Worm (Caenorhabditis elegans) whole organism, mixed stage, embryonic: ENCODE measurements around the gene acl-3.

ENCODE experiments used
- M03D4.4 ChIP-seq: sonication (generic microtip); optimal IDR thresholded peaks from 2 replicates; lab custom pipeline; 2017; ENCODE audit warnings: mild to moderate bottlenecking, missing genetic modification characterization, missing compliant biosample characterization
- bed-3 ChIP-seq: fragments of 200-800 bp; sonication (Bioruptor generic); optimal IDR thresholded peaks from 3 replicates; lab custom pipeline; 2018; ENCODE audit warnings: mild to moderate bottlenecking, missing genetic modification characterization, moderate library complexity, missing compliant biosample characterization
- ceh-39 ChIP-seq: fragments of 150-350 bp; optimal IDR thresholded peaks from 2 replicates; lab custom pipeline; 2014; ENCODE audit warnings: missing biosample characterization, missing genetic modification characterization
- ceh-43 ChIP-seq: fragments of 200-800 bp; sonication (Bioruptor generic); optimal IDR thresholded peaks from 2 replicates; lab custom pipeline; 2018; ENCODE audit warnings: mild to moderate bottlenecking, missing genetic modification characterization, moderate library complexity, missing compliant biosample characterization
- ceh-83 ChIP-seq: fragments of 200-800 bp; sonication (Bioruptor generic); optimal IDR thresholded peaks from 2 replicates; lab custom pipeline; 2018; ENCODE audit warnings: mild to moderate bottlenecking, missing genetic modification characterization, missing compliant biosample characterization
- ces-1 ChIP-seq: fragments of 150-350 bp; optimal IDR thresholded peaks from 2 replicates; lab custom pipeline; 2014; ENCODE audit warnings: missing biosample characterization, missing genetic modification reagents, missing genetic modification characterization
- cnd-1 ChIP-seq: fragments of 200-800 bp; sonication (Bioruptor generic); optimal IDR thresholded peaks from 2 replicates; lab custom pipeline; 2018; ENCODE audit warnings: mild to moderate bottlenecking, missing genetic modification characterization, missing compliant biosample characterization
- drap-1 ChIP-seq: fragments of 200-800 bp; sonication (Bioruptor generic); optimal IDR thresholded peaks from 3 replicates; lab custom pipeline; 2018; ENCODE audit warnings: mild to moderate bottlenecking, missing genetic modification characterization, missing compliant biosample characterization
- elt-1 ChIP-seq: sonication (generic microtip); optimal IDR thresholded peaks from 2 replicates; lab custom pipeline; 2017; ENCODE audit warnings: missing genetic modification characterization, mild to moderate bottlenecking, missing compliant biosample characterization, antibody characterized with exemption, moderate library complexity, borderline replicate concordance; ENCODE audit not compliant: insufficient read depth
- elt-3 ChIP-seq: fragments of 150-350 bp; optimal IDR thresholded peaks from 2 replicates; lab custom pipeline; 2014; ENCODE audit warnings: missing biosample characterization, missing genetic modification characterization
- flh-1 ChIP-seq: fragments of 200-800 bp; sonication (Bioruptor generic); optimal IDR thresholded peaks from 2 replicates; lab custom pipeline; 2018; ENCODE audit warnings: mild to moderate bottlenecking, missing genetic modification characterization, moderate library complexity, missing compliant biosample characterization
- ham-2 ChIP-seq: fragments of 200-800 bp; sonication (Bioruptor generic); optimal IDR thresholded peaks from 2 replicates; lab custom pipeline; 2018; ENCODE audit warnings: mild to moderate bottlenecking, missing genetic modification characterization, missing compliant biosample characterization
- hlh-1 ChIP-seq: fragments of 150-350 bp; optimal IDR thresholded peaks from 2 replicates; lab custom pipeline; 2014; ENCODE audit warnings: missing biosample characterization, missing genetic modification reagents, missing genetic modification characterization
- lin-13 ChIP-seq: fragments of 150-350 bp; optimal IDR thresholded peaks from 2 replicates; lab custom pipeline; 2014; ENCODE audit warnings: missing biosample characterization, missing genetic modification characterization
- lin-32 ChIP-seq: fragments of 200-800 bp; sonication (Bioruptor generic); optimal IDR thresholded peaks from 2 replicates; lab custom pipeline; 2018; ENCODE audit warnings: mild to moderate bottlenecking, missing genetic modification characterization, missing compliant biosample characterization
- lsy-2 ChIP-seq: fragments of 150-350 bp; optimal IDR thresholded peaks from 2 replicates; lab custom pipeline; 2014; ENCODE audit warnings: missing biosample characterization, missing genetic modification characterization
- mab-5 ChIP-seq: fragments of 150-350 bp; optimal IDR thresholded peaks from 2 replicates; lab custom pipeline; 2014; ENCODE audit warnings: missing biosample characterization, missing genetic modification characterization
- mep-1 ChIP-seq: fragments of 150-350 bp; optimal IDR thresholded peaks from 2 replicates; lab custom pipeline; 2017; ENCODE audit warnings: missing biosample characterization, missing genetic modification reagents, missing genetic modification characterization, inconsistent platforms
- mls-2 ChIP-seq: sonication (generic microtip); optimal IDR thresholded peaks from 2 replicates; lab custom pipeline; 2016; ENCODE audit warnings: mild to moderate bottlenecking, missing genetic modification characterization, moderate library complexity, missing compliant biosample characterization
- nhr-2 ChIP-seq: fragments of 150-350 bp; optimal IDR thresholded peaks from 2 replicates; lab custom pipeline; 2014; ENCODE audit warnings: missing biosample characterization, missing genetic modification characterization
- nhr-237 ChIP-seq: fragments of 150-350 bp; optimal IDR thresholded peaks from 2 replicates; lab custom pipeline; 2014; ENCODE audit warnings: missing biosample characterization, missing genetic modification characterization
- nhr-28 ChIP-seq: fragments of 150-350 bp; optimal IDR thresholded peaks from 2 replicates; lab custom pipeline; 2014; ENCODE audit warnings: missing biosample characterization, missing genetic modification characterization
- nhr-76 ChIP-seq: sonication (generic microtip); optimal IDR thresholded peaks from 2 replicates; lab custom pipeline; 2017; ENCODE audit warnings: missing biosample characterization, missing genetic modification characterization
- pha-4 ChIP-seq: fragments of 150-350 bp; optimal IDR thresholded peaks from 2 replicates; lab custom pipeline; 2018; ENCODE audit warnings: missing biosample characterization, missing genetic modification reagents, missing genetic modification characterization
- sem-2 ChIP-seq: fragments of 200-800 bp; sonication (Bioruptor generic); optimal IDR thresholded peaks from 2 replicates; lab custom pipeline; 2018; ENCODE audit warnings: mild to moderate bottlenecking, missing genetic modification characterization, missing compliant biosample characterization
- sptf-1 ChIP-seq: sonication (generic microtip); optimal IDR thresholded peaks from 2 replicates; lab custom pipeline; 2017; ENCODE audit warnings: mild to moderate bottlenecking, missing genetic modification characterization, moderate library complexity, missing compliant biosample characterization
- tbx-8 ChIP-seq: fragments of 200-800 bp; sonication (Bioruptor generic); optimal IDR thresholded peaks from 2 replicates; lab custom pipeline; 2018; ENCODE audit warnings: mild to moderate bottlenecking, missing genetic modification characterization, moderate library complexity, missing compliant biosample characterization
- unc-120 ChIP-seq: sonication (generic microtip); optimal IDR thresholded peaks from 2 replicates; lab custom pipeline; 2017; ENCODE audit warnings: missing genetic modification characterization, missing compliant biosample characterization; ENCODE audit not compliant: poor library complexity, severe bottlenecking
- unc-39 ChIP-seq: fragments of 150-350 bp; optimal IDR thresholded peaks from 2 replicates; lab custom pipeline; 2014; ENCODE audit warnings: missing biosample characterization, missing genetic modification characterization
- unc-62 ChIP-seq: fragments of 150-350 bp; optimal IDR thresholded peaks from 2 replicates; lab custom pipeline; 2014; ENCODE audit warnings: missing biosample characterization, missing genetic modification reagents, missing genetic modification characterization
- zip-8 ChIP-seq: fragments of 150-350 bp; optimal IDR thresholded peaks from 2 replicates; lab custom pipeline; 2014; ENCODE audit warnings: missing biosample characterization, missing genetic modification characterization

acl-3 gene

DNA sequence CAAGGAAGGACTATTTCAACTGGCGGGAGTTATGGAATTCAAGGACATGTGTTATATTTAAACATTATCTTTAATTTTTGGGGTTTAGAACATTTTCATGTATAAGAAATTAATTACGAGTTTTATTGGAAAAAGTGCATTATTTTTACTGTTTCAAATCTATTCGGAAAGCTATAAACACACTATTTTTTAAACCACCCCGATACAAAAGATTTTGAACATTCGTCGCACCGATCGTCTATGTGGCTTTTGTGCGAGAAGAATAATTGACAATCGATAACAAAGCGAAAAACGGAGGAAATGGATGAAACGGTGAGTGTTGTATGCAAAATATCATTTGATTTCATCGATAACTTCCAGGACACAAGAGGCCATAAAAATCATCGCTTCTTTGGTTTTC lies 13.2 kb upstream of the acl-3 start, which contains the start of gene ZK809.9:
Gene ZK809.9 (plus strand): TSS at position 301 of the 400 bp plus-strand sequence.
- TF ChIP-seq ceh-39 (tag; lab: Kevin White, UChicago) (no peak), ceh-43 (GFP tag; lab: Kevin White, UChicago) (no peak), bed-3 (GFP tag; lab: Kevin White, UChicago) (no peak), elt-1 (no peak), unc-39 (tag; lab: Kevin White, UChicago) (no peak), pha-4 (tag; lab: Kevin White, UChicago) (no peak), lin-32 (GFP tag; lab: Kevin White, UChicago) (no peak), nhr-237 (tag; lab: Kevin White, UChicago) (no peak), tbx-8 (GFP tag; lab: Kevin White, UChicago) (no peak), M03D4.4 (tag; lab: Kevin White, UChicago) (no peak), lsy-2 (no peak), elt-3 (tag; lab: Kevin White, UChicago) (no peak), sem-2 (GFP tag; lab: Kevin White, UChicago) (no peak)

DNA sequence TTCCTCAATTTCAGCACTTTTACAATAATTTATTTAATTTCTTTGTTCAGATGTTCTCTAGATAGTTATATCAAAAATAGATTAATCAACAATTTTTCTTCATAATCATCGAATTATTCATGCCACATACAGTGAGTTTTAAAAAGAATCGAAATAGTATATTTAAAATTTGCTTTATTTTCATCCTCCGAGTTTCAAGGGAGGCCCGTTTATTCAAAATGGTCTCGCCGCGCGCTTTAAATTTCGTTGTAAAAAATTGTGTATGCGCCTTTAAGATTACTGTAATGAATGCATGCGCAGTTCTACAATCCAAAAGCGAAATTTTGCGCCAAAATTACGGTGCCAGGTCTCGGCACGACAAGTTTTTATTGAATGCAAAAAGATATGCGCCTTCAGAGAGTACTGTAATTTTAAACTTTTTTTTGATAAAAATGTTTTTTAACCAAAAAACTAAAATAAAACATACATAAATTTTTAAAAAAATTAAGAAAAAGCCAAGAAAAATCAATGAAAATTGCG lies 8.0 kb upstream of the acl-3 start, which contains the start of gene ZK792.1:
Gene ZK792.1 (plus strand): TSS at position 51 of the 519 bp plus-strand sequence.
- no peak for TF ChIP-seq pha-4 (tag; lab: Kevin White, UChicago)
- no peak for TF ChIP-seq unc-62 (GFP tag; lab: Kevin White, UChicago)
- TF ChIP-seq hlh-1 (tag; lab: Kevin White, UChicago), result no peak
- no peak for TF ChIP-seq nhr-76 (tag; lab: Kevin White, UChicago)
- TF ChIP-seq zip-8, result no peak
- TF ChIP-seq bed-3 (GFP tag; lab: Kevin White, UChicago), result no peak
- TF ChIP-seq cnd-1 (tag; lab: Kevin White, UChicago), result no peak
- no peak for TF ChIP-seq nhr-28 (tag; lab: Kevin White, UChicago)
- TF ChIP-seq unc-120 (tag; lab: Kevin White, UChicago), result no peak

DNA sequence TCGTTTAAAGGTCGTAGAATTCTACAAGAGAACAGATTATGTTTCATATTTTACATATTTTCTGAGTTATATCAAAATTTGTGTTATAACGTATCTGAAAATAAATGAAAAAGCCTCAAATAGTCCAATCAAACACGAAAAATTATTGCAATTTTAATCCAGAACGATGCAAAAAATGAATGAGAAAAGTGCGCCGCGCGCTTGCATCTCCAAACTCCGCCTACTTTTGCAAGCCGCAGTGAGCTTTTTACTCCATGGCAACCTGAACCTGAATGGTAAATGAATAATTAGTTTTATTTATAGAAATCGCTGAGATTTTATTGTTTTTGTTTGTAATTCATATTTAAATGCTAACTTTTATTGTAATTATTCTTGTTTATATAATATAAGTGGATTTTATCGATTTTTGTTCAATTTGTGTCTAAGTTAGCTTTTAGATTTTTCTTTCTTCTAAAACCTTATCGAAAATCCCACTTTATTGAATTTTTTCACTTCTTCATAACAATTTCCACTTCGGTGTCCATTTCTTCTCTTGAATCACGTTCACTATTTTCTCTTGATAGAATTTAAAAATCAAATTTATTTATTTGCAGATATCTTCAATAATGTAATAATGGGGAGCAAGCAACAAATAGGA lies 4.4 kb upstream of the acl-3 start, which contains the start of gene ZK809.5:
Gene ZK809.5 (plus strand): TSS at position 587 of the 637 bp plus-strand sequence.
- TF ChIP-seq ham-2 (GFP tag; lab: Kevin White, UChicago) (peak; percentile 20), nhr-237 (tag; lab: Kevin White, UChicago) (no peak), ceh-43 (GFP tag; lab: Kevin White, UChicago) (peak; percentile 13), ces-1 (GFP tag; lab: Kevin White, UChicago) (peak; percentile 21), pha-4 (tag; lab: Kevin White, UChicago) (no peak)

DNA sequence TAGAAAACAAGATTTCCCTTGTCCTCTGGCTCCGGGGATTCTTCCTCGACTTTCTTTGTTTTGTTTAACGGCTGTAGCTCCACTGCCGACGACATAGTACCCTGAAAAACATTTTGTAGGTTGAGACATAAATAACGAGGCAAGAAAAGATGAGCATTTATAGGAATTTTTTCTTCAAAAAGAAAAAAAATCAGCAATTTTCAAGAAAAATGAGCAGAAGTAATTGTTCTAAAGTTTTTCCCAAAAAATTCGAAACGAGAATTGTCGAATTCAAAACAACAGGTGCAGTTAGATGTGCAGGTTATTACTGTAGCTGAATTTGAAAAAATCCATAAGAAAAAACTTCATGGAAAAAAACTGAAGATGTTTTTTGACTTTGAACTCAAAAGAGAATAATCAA lies 3.5 kb upstream of the acl-3 start, which contains the start of gene ent-1:
Gene ent-1 (minus strand): TSS at position 101 of the 400 bp plus-strand sequence.
- no peak for TF ChIP-seq ces-1 (GFP tag; lab: Kevin White, UChicago)
- TF ChIP-seq lsy-2, result no peak
- no peak for TF ChIP-seq cnd-1 (tag; lab: Kevin White, UChicago)
- TF ChIP-seq tbx-8 (GFP tag; lab: Kevin White, UChicago), result no peak
- TF ChIP-seq elt-1, result no peak
- TF ChIP-seq sptf-1 (tag; lab: Kevin White, UChicago), result no peak
- no peak for TF ChIP-seq ceh-43 (GFP tag; lab: Kevin White, UChicago)
- TF ChIP-seq unc-39 (tag; lab: Kevin White, UChicago), result no peak
- no peak for TF ChIP-seq mab-5 (tag; lab: Kevin White, UChicago)
- TF ChIP-seq ceh-83 (GFP tag; lab: Kevin White, UChicago), result no peak
- no peak for TF ChIP-seq drap-1 (GFP tag; lab: Kevin White, UChicago)
- TF ChIP-seq hlh-1 (tag; lab: Kevin White, UChicago), result no peak
- TF ChIP-seq nhr-28 (tag; lab: Kevin White, UChicago), result no peak
- TF ChIP-seq unc-62 (GFP tag; lab: Kevin White, UChicago), result no peak
- no peak for TF ChIP-seq flh-1 (GFP tag; lab: Kevin White, UChicago)
- no peak for TF ChIP-seq nhr-2
- no peak for TF ChIP-seq nhr-76 (tag; lab: Kevin White, UChicago)

DNA sequence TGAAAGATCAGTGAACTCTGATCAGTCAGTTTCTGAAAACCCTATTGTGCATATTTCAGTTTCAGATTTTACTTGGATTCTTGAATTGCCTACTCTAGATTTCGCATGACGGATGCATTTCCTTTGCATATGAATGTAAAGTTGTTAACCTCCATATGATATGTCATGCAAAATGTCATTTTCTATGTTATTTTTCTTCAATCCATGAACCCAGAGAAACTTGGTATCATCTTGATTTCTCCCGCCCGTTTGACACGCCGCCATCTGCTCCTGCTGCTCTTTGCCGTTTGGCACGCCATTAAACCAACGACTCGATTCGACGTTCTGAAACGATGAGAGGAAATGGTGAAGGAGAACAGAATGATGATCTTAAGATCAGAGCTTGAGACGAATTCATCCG lies 1.5 kb downstream of the acl-3 start:
- TF ChIP-seq hlh-1 (tag; lab: Kevin White, UChicago), result no peak
- no peak for TF ChIP-seq nhr-237 (tag; lab: Kevin White, UChicago)
- TF ChIP-seq nhr-76 (tag; lab: Kevin White, UChicago), result no peak
- no peak for TF ChIP-seq pha-4 (tag; lab: Kevin White, UChicago)
- TF ChIP-seq zip-8, result no peak
- no peak for TF ChIP-seq nhr-28 (tag; lab: Kevin White, UChicago)
- TF ChIP-seq mep-1 (tag; lab: Kevin White, UChicago), result no peak
- TF ChIP-seq cnd-1 (tag; lab: Kevin White, UChicago), result no peak
- no peak for TF ChIP-seq lsy-2
- TF ChIP-seq lin-32 (GFP tag; lab: Kevin White, UChicago), result no peak
- no peak for TF ChIP-seq unc-120 (tag; lab: Kevin White, UChicago)
- TF ChIP-seq ceh-39 (tag; lab: Kevin White, UChicago), result no peak
- no peak for TF ChIP-seq mls-2
- TF ChIP-seq lin-13 (tag; lab: Kevin White, UChicago), result no peak
- TF ChIP-seq tbx-8 (GFP tag; lab: Kevin White, UChicago), result no peak
- no peak for TF ChIP-seq elt-1
